Fruit fly (Drosophila melanogaster): ENCODE data around the gene CG4408.

Gene CG4408

dm6 chr3R:23383723-23384122, 20.3 kb upstream of the CG4408 start (continued):
- TF ChIP-seq crol (GFP tag; IDR thresholded peaks at IDR 0.05) (peak; percentile 88), Lpt (GFP tag; optimal IDR thresholded peaks at IDR 0.05) (no peak), CG10321 (GFP tag; IDR thresholded peaks at IDR 0.05) (0 out of 2 replicates have a peak, but pooled peaks have one; percentile 7), seq (GFP tag; IDR thresholded peaks at IDR 0.05) (peak; percentile 49; the same call in 1 of the 2 replicates), Dref (GFP tag; IDR thresholded peaks at IDR 0.05) (no peak), chinmo (GFP tag; IDR thresholded peaks at IDR 0.05; ENCODE audit: partially characterized antibody) (0 out of 4 replicates have a peak, but pooled peaks have one; percentile 8), CG3065 (GFP tag; optimal IDR thresholded peaks at IDR 0.05) (no peak), ewg (GFP tag; optimal IDR thresholded peaks at IDR 0.05) (peak; percentile 88), ci (GFP tag; IDR thresholded peaks at IDR 0.05) (no peak), ftz-f1 (GFP tag; optimal IDR thresholded peaks at IDR 0.05) (no peak), CG6683 (GFP tag; optimal IDR thresholded peaks at IDR 0.05) (no peak), zf30C (GFP tag; optimal IDR thresholded peaks at IDR 0.05) (no peak), scrt (GFP tag; optimal IDR thresholded peaks at IDR 0.05) (no peak)

DNA sequence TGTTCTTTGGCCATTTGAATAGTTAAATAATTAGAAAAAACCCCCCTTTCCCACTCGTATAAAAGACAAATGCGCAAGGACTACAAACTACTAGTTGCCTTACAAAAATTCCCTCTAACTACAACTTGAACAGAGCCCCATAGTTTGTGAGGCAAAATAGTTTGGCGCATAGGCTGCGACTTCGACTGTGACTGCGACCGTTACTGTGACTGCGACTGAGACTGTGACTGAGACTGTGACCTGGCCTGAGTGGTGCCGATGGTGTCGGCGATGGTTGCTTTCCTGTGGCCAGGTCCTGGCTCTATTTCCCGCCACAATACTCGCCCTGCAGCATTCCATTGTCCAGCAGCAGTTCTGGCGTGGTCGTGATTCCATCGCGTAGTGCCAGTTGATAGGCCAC, 13.9 kb upstream of the CG4408 start:
- TF ChIP-seq mirr (GFP tag; optimal IDR thresholded peaks at IDR 0.05) (no peak), CG16813 (GFP tag; IDR thresholded peaks at IDR 0.05; ENCODE audit: partially characterized antibody) (no peak), Poxn (GFP tag; IDR thresholded peaks at IDR 0.05) (no peak), CG15696 (tag; optimal IDR thresholded peaks at IDR 0.05) (no peak), CG3995 (GFP tag; optimal IDR thresholded peaks at IDR 0.05) (peak; percentile 90), cg (GFP tag; optimal IDR thresholded peaks at IDR 0.05) (no peak)

- 0 out of 2 replicates have a peak, but pooled peaks have one; percentile 28 for TF ChIP-seq wdn (GFP tag; IDR thresholded peaks at IDR 0.05)
- peak; percentile 30; the same call in 1 of the 2 replicates for TF ChIP-seq Bgb (GFP tag; IDR thresholded peaks at IDR 0.05; ENCODE audit: partially characterized antibody)
- no peak for TF ChIP-seq fru (optimal IDR thresholded peaks at IDR 0.05)
- no peak for TF ChIP-seq Sin3A (optimal IDR thresholded peaks at IDR 0.05)
- TF ChIP-seq sna (GFP tag; IDR thresholded peaks at IDR 0.05; ENCODE audit: partially characterized antibody), result 0 out of 2 replicates have a peak, but pooled peaks have one; percentile 34
- TF ChIP-seq gro (GFP tag; optimal IDR thresholded peaks at IDR 0.05), result peak; percentile 59
- no peak for TF ChIP-seq CG12744 (GFP tag; optimal IDR thresholded peaks at IDR 0.05)
- TF ChIP-seq oc (tag; optimal IDR thresholded peaks at IDR 0.05), result peak; percentile 42
- 0 out of 3 replicates have a peak, but pooled peaks have one; percentile 29 for TF ChIP-seq zen2 (GFP tag; IDR thresholded peaks at IDR 0.05; ENCODE audit: partially characterized antibody)
- no peak for TF ChIP-seq CG15696 (tag; optimal IDR thresholded peaks at IDR 0.05)
- TF ChIP-seq Elba2 (GFP tag; optimal IDR thresholded peaks at IDR 0.05), result no peak
- TF ChIP-seq CG31365 (tag; optimal IDR thresholded peaks at IDR 0.05), result no peak
- peak; percentile 85 for TF ChIP-seq CG7928 (GFP tag; optimal IDR thresholded peaks at IDR 0.05)
- TF ChIP-seq CG33213 (GFP tag; optimal IDR thresholded peaks at IDR 0.05), result no peak
- TF ChIP-seq Adf1 (GFP tag; IDR thresholded peaks at IDR 0.05), result peak; percentile 44
- 0 out of 3 replicates have a peak, but pooled peaks have one; percentile 7 for TF ChIP-seq Optix (GFP tag; IDR thresholded peaks at IDR 0.05)
- TF ChIP-seq Xbp1 (GFP tag; optimal IDR thresholded peaks at IDR 0.05), result peak; percentile 33
- TF ChIP-seq CG10431 (GFP tag; optimal IDR thresholded peaks at IDR 0.05), result peak; percentile 57
- TF ChIP-seq bbx (GFP tag; IDR thresholded peaks at IDR 0.05; ENCODE audit: partially characterized antibody), result peak; percentile 23; the same call in 1 of the 2 replicates
- no peak for TF ChIP-seq CG6854 (GFP tag; optimal IDR thresholded peaks at IDR 0.05)
- TF ChIP-seq Hmr (GFP tag; optimal IDR thresholded peaks at IDR 0.05), result peak; percentile 17
- TF ChIP-seq Fer3 (tag; optimal IDR thresholded peaks at IDR 0.05), result no peak
- TF ChIP-seq CG10543 (GFP tag; optimal IDR thresholded peaks at IDR 0.05), result peak; percentile 71
- TF ChIP-seq CG12219 (GFP tag; optimal IDR thresholded peaks at IDR 0.05), result no peak
- TF ChIP-seq sd (tag; optimal IDR thresholded peaks at IDR 0.05), result peak; percentile 82
- no peak for TF ChIP-seq CG6765 (GFP tag; optimal IDR thresholded peaks at IDR 0.05)
- no peak for TF ChIP-seq Abd-B (GFP tag; optimal IDR thresholded peaks at IDR 0.05)
- TF ChIP-seq CG9932 (GFP tag; IDR thresholded peaks at IDR 0.05), result peak; percentile 52
- peak; percentile 6 for TF ChIP-seq Nf-YC (tag; optimal IDR thresholded peaks at IDR 0.05)
- no peak for TF ChIP-seq TFAM (GFP tag; optimal IDR thresholded peaks at IDR 0.05)
- TF ChIP-seq CG18262 (tag; optimal IDR thresholded peaks at IDR 0.05), result no peak
These were observed 10.9 kb upstream of the CG4408 start for dm6 chr3R:23374290-23374689.

Measured in whole organism, embryonic.